Worm (Caenorhabditis elegans): Measurements from ENCODE around the gene C45H4.21.

ce11 chrV:2174465-2174864 is 25.1 kb upstream of the C45H4.21 start:
- no peak for TF ChIP-seq ztf-11 (tag; optimal IDR thresholded peaks at IDR 0.05)
- no peak for TF ChIP-seq nhr-90 (tag; optimal IDR thresholded peaks at IDR 0.05; ENCODE audit: poor library complexity)
- TF ChIP-seq nhr-237 (tag; optimal IDR thresholded peaks at IDR 0.05), result no peak
- TF ChIP-seq unc-86 (tag; optimal IDR thresholded peaks at IDR 0.05), result no peak
- no peak for TF ChIP-seq tlp-1 (tag; optimal IDR thresholded peaks at IDR 0.05)

Measured in whole organism, L1 larva.